Fruit fly (Drosophila melanogaster): ENCODE results near the gene CG18814.

CG18814 gene

dm6 chr3L:16364182-16364581, 5.4 kb upstream of the CG18814 start (continued):
- TF ChIP-seq dl (GFP tag; optimal IDR thresholded peaks at IDR 0.05; ENCODE audit: insufficient read depth in 1 of 2, partially characterized antibody in 2 of 2) (no peak), woc (GFP tag; optimal IDR thresholded peaks at IDR 0.05) (peak; percentile 67), dsf (GFP tag; optimal IDR thresholded peaks at IDR 0.05; ENCODE audit: borderline replicate concordance) (no peak)

- TF ChIP-seq ey (GFP tag; optimal IDR thresholded peaks at IDR 0.05) = no peak
- TF ChIP-seq tai (GFP tag; optimal IDR thresholded peaks at IDR 0.05) = no peak
- TF ChIP-seq rgr (GFP tag; optimal IDR thresholded peaks at IDR 0.05) = no peak
- TF ChIP-seq Rel (GFP tag; optimal IDR thresholded peaks at IDR 0.05) = no peak
- no peak for TF ChIP-seq Rel (tag; optimal IDR thresholded peaks at IDR 0.05)
- no peak for TF ChIP-seq CG32264 (GFP tag; optimal IDR thresholded peaks at IDR 0.05)
- no peak for TF ChIP-seq N (GFP tag; optimal IDR thresholded peaks at IDR 0.05)
- no peak for TF ChIP-seq dl (GFP tag; optimal IDR thresholded peaks at IDR 0.05; ENCODE audit: insufficient read depth in 1 of 2, partially characterized antibody in 2 of 2)
- TF ChIP-seq Mio (GFP tag; optimal IDR thresholded peaks at IDR 0.05) = no peak
- TF ChIP-seq Jra (GFP tag; optimal IDR thresholded peaks at IDR 0.05) = no peak
- no peak for TF ChIP-seq Sp1 (GFP tag; optimal IDR thresholded peaks at IDR 0.05)
- no peak for TF ChIP-seq OdsH (GFP tag; optimal IDR thresholded peaks at IDR 0.05)
- TF ChIP-seq Vsx2 (GFP tag; optimal IDR thresholded peaks at IDR 0.05; ENCODE audit: partially characterized antibody) = no peak
- TF ChIP-seq foxo (GFP tag; optimal IDR thresholded peaks at IDR 0.05) = no peak
- TF ChIP-seq psq (GFP tag; optimal IDR thresholded peaks at IDR 0.05) = no peak
- no peak for TF ChIP-seq HLH106 (tag; optimal IDR thresholded peaks at IDR 0.05)
- TF ChIP-seq jim (GFP tag; optimal IDR thresholded peaks at IDR 0.05) = no peak
- no peak for TF ChIP-seq sage (GFP tag; optimal IDR thresholded peaks at IDR 0.05)
- no peak for TF ChIP-seq usp (GFP tag; optimal IDR thresholded peaks at IDR 0.05)
- TF ChIP-seq br (GFP tag; optimal IDR thresholded peaks at IDR 0.05) = no peak
These were observed 5.0 kb upstream of the CG18814 start, which contains the start of gene Cpr72Eb for dm6 chr3L:16364599-16364998. Gene Cpr72Eb (plus strand): TSS chr3L:16364899.

dm6 chr3L:16367240-16367639, 2.4 kb upstream of the CG18814 start, which contains the start of gene Cpr72Ec:
Gene Cpr72Ec (minus strand): TSS chr3L:16367340.
- TF ChIP-seq ey (GFP tag; optimal IDR thresholded peaks at IDR 0.05) (no peak), OdsH (GFP tag; optimal IDR thresholded peaks at IDR 0.05) (no peak), br (GFP tag; optimal IDR thresholded peaks at IDR 0.05) (no peak), foxo (GFP tag; optimal IDR thresholded peaks at IDR 0.05) (no peak), GATAd (GFP tag; optimal IDR thresholded peaks at IDR 0.05) (no peak), sv (GFP tag; optimal IDR thresholded peaks at IDR 0.05) (no peak), h (GFP tag; optimal IDR thresholded peaks at IDR 0.05) (no peak), rgr (GFP tag; optimal IDR thresholded peaks at IDR 0.05) (no peak), Rel (GFP tag; optimal IDR thresholded peaks at IDR 0.05) (no peak), Rel (tag; optimal IDR thresholded peaks at IDR 0.05) (no peak), brk (GFP tag; optimal IDR thresholded peaks at IDR 0.05) (no peak)

- no peak for TF ChIP-seq CrebA (GFP tag; optimal IDR thresholded peaks at IDR 0.05; ENCODE audit: borderline replicate concordance)
- TF ChIP-seq GATAd (GFP tag; optimal IDR thresholded peaks at IDR 0.05) = no peak
- TF ChIP-seq Abd-B (GFP tag; optimal IDR thresholded peaks at IDR 0.05) = no peak
- TF ChIP-seq Mio (GFP tag; optimal IDR thresholded peaks at IDR 0.05) = no peak
- no peak for TF ChIP-seq dsf (GFP tag; optimal IDR thresholded peaks at IDR 0.05; ENCODE audit: borderline replicate concordance)
- TF ChIP-seq fru (GFP tag; optimal IDR thresholded peaks at IDR 0.05) = no peak
- TF ChIP-seq brk (GFP tag; optimal IDR thresholded peaks at IDR 0.05) = no peak
- TF ChIP-seq Dif (GFP tag; optimal IDR thresholded peaks at IDR 0.05; ENCODE audit: partially characterized antibody) = no peak
- TF ChIP-seq dmrt93B (GFP tag; optimal IDR thresholded peaks at IDR 0.05) = no peak
- TF ChIP-seq rgr (GFP tag; optimal IDR thresholded peaks at IDR 0.05) = no peak
- TF ChIP-seq sage (GFP tag; optimal IDR thresholded peaks at IDR 0.05) = no peak
- no peak for TF ChIP-seq pan (optimal IDR thresholded peaks at IDR 0.05)
- no peak for TF ChIP-seq sv (GFP tag; optimal IDR thresholded peaks at IDR 0.05)
- TF ChIP-seq usp (GFP tag; optimal IDR thresholded peaks at IDR 0.05) = no peak
- TF ChIP-seq Jra (GFP tag; optimal IDR thresholded peaks at IDR 0.05) = no peak
- no peak for TF ChIP-seq dl (GFP tag; optimal IDR thresholded peaks at IDR 0.05; ENCODE audit: insufficient read depth in 1 of 2, partially characterized antibody in 2 of 2)
- no peak for TF ChIP-seq Hr83 (GFP tag; optimal IDR thresholded peaks at IDR 0.05; ENCODE audit: poor library complexity, severe bottlenecking)
- TF ChIP-seq CG9705 (GFP tag; optimal IDR thresholded peaks at IDR 0.05) = no peak
- no peak for TF ChIP-seq ey (GFP tag; optimal IDR thresholded peaks at IDR 0.05)
These were observed 1.4 kb upstream of the CG18814 start, which contains the start of gene CG4842 for dm6 chr3L:16368199-16368598. Gene CG4842 (plus strand): TSS chr3L:16368389.
